Fruit fly (Drosophila melanogaster) whole organism, pupa: ENCODE measurements around the gene CG5892.

Experiments
- CG10348 ChIP-seq: fragments of 200-800 bp; sonication (Bioruptor generic); IDR thresholded peaks from 2 replicates; pipeline ENCODE4 v1.3.6; 2022; ENCODE audit warnings: missing biosample characterization, missing genetic modification characterization
- CG12605 ChIP-seq: fragments of 200-800 bp; sonication (Bioruptor generic); IDR thresholded peaks from 2 replicates; pipeline ENCODE4 v1.3.6; 2022; ENCODE audit warnings: missing biosample characterization, missing genetic modification characterization
- CG13204 ChIP-seq: fragments of 200-800 bp; sonication (Bioruptor generic); optimal IDR thresholded peaks from 2 replicates; lab custom pipeline; 2018; ENCODE audit warnings: missing biosample characterization, mild to moderate bottlenecking, missing genetic modification characterization, moderate library complexity
- CG14655 ChIP-seq: fragments of 200-800 bp; sonication (Bioruptor generic); optimal IDR thresholded peaks from 3 replicates; lab custom pipeline; 2017; ENCODE audit warnings: mild to moderate bottlenecking, missing biosample characterization, missing genetic modification reagents, missing genetic modification characterization
- CG15710 ChIP-seq: fragments of 200-800 bp; sonication (Bioruptor generic); optimal IDR thresholded peaks from 2 replicates; lab custom pipeline; 2018; ENCODE audit warnings: missing biosample characterization, mild to moderate bottlenecking, missing genetic modification characterization, moderate library complexity
- CG17806 ChIP-seq: fragments of 200-800 bp; sonication (Bioruptor generic); optimal IDR thresholded peaks from 2 replicates; lab custom pipeline; 2018; ENCODE audit warnings: missing biosample characterization, mild to moderate bottlenecking, missing genetic modification characterization, moderate library complexity
- CG32121 ChIP-seq: fragments of 200-800 bp; sonication (Bioruptor generic); IDR thresholded peaks from 2 replicates; pipeline ENCODE4 v1.3.6; 2022; ENCODE audit warnings: missing biosample characterization, missing genetic modification characterization
- CG34367 ChIP-seq: fragments of 200-800 bp; sonication (Bioruptor generic); optimal IDR thresholded peaks from 2 replicates; lab custom pipeline; 2018; ENCODE audit warnings: missing biosample characterization, mild to moderate bottlenecking, missing genetic modification characterization
- CG4496 ChIP-seq: fragments of 200-800 bp; sonication (Bioruptor generic); IDR thresholded peaks from 3 replicates; pipeline ENCODE4 v1.3.6; 2022; ENCODE audit warnings: missing biosample characterization, missing genetic modification characterization
- CG8159 ChIP-seq: fragments of 200-800 bp; sonication (Bioruptor generic); optimal IDR thresholded peaks from 3 replicates; lab custom pipeline; 2018; ENCODE audit warnings: missing biosample characterization, mild to moderate bottlenecking, missing genetic modification characterization, moderate library complexity
- CG8301 ChIP-seq: fragments of 200-800 bp; sonication (Bioruptor generic); optimal IDR thresholded peaks from 2 replicates; lab custom pipeline; 2018; ENCODE audit warnings: missing biosample characterization, mild to moderate bottlenecking, missing genetic modification characterization
- CG9948 ChIP-seq: fragments of 200-800 bp; sonication (Bioruptor generic); optimal IDR thresholded peaks from 2 replicates; lab custom pipeline; 2018; ENCODE audit warnings: missing biosample characterization, mild to moderate bottlenecking, missing genetic modification characterization, moderate library complexity
- D1 ChIP-seq: fragments of 200-800 bp; sonication (Bioruptor generic); optimal IDR thresholded peaks from 2 replicates; lab custom pipeline; 2018; ENCODE audit warnings: missing biosample characterization, mild to moderate bottlenecking, missing genetic modification characterization, moderate library complexity
- EcR ChIP-seq: fragments of 200-800 bp; sonication (Bioruptor generic); optimal IDR thresholded peaks from 3 replicates; lab custom pipeline; 2019; ENCODE audit warnings: missing biosample characterization, missing genetic modification characterization, mild to moderate bottlenecking, moderate library complexity, missing genetic modification reagents
- Ets98B ChIP-seq: fragments of 200-800 bp; sonication (Bioruptor generic); IDR thresholded peaks from 2 replicates; pipeline ENCODE4 v1.3.6; 2022; ENCODE audit warnings: missing biosample characterization, missing genetic modification characterization
- Pif1A ChIP-seq: fragments of 200-800 bp; sonication (Bioruptor generic); optimal IDR thresholded peaks from 3 replicates; lab custom pipeline; 2016; ENCODE audit warnings: missing biosample characterization, missing genetic modification characterization
- Pif1B ChIP-seq: fragments of 200-800 bp; sonication (Bioruptor generic); optimal IDR thresholded peaks from 3 replicates; lab custom pipeline; 2016; ENCODE audit warnings: missing biosample characterization, missing genetic modification characterization
- Snoo ChIP-seq: fragments of 200-800 bp; sonication (Bioruptor generic); optimal IDR thresholded peaks from 3 replicates; lab custom pipeline; 2017; ENCODE audit warnings: missing biosample characterization, mild to moderate bottlenecking, missing genetic modification characterization, inconsistent platforms
- fd96Ca ChIP-seq: fragments of 200-800 bp; sonication (Bioruptor generic); IDR thresholded peaks from 3 replicates; pipeline ENCODE4 v1.3.6; 2022; ENCODE audit warnings: missing biosample characterization, missing genetic modification characterization
- gl ChIP-seq: fragments of 200-800 bp; sonication (Bioruptor generic); optimal IDR thresholded peaks from 2 replicates; lab custom pipeline; 2018; ENCODE audit warnings: missing biosample characterization, mild to moderate bottlenecking, missing genetic modification characterization
- rn ChIP-seq: fragments of 200-800 bp; sonication (Bioruptor generic); IDR thresholded peaks from 2 replicates; pipeline ENCODE4 v1.3.6; 2022; ENCODE audit warnings: missing biosample characterization, missing genetic modification characterization

Gene CG5892

dm6 chr3R:21245846-21246245 is 3.4 kb downstream of the CG5892 start:
- TF ChIP-seq CG13204: no peak
- no peak for TF ChIP-seq CG32121 (GFP tag; lab: Robert Waterston, UW)
- no peak for TF ChIP-seq gl (tag; lab: Kevin White, UChicago)
- no peak for TF ChIP-seq fd96Ca (GFP tag; lab: Robert Waterston, UW)
- TF ChIP-seq Ets98B (GFP tag; lab: Robert Waterston, UW): no peak

- TF ChIP-seq Pif1A: peak; percentile 3
- TF ChIP-seq Ets98B (GFP tag; lab: Robert Waterston, UW): no peak
- no peak for TF ChIP-seq CG8301
- no peak for TF ChIP-seq CG17806 (tag; lab: Kevin White, UChicago)
- TF ChIP-seq Snoo (tag; lab: Kevin White, UChicago): no peak
- no peak for TF ChIP-seq CG34367 (tag; lab: Kevin White, UChicago)
- no peak for TF ChIP-seq CG13204
- no peak for TF ChIP-seq CG12605 (GFP tag; lab: Robert Waterston, UW)
- TF ChIP-seq CG4496: peak; percentile 66; the same call in 1 of the 3 replicates
- peak; percentile 54 for TF ChIP-seq CG32121 (GFP tag; lab: Robert Waterston, UW)
- no peak for TF ChIP-seq Pif1B
- no peak for TF ChIP-seq EcR (GFP tag; lab: Kevin White, UChicago)
- TF ChIP-seq CG9948: no peak
- no peak for TF ChIP-seq rn
- no peak for TF ChIP-seq CG8159
- no peak for TF ChIP-seq CG10348 (GFP tag; lab: Robert Waterston, UW)
- TF ChIP-seq CG14655 (GFP tag; lab: Kevin White, UChicago): no peak
- TF ChIP-seq CG15710 (tag; lab: Kevin White, UChicago): no peak
- no peak for TF ChIP-seq D1 (tag; lab: Kevin White, UChicago)
- peak; percentile 23; the same call in 1 of the 3 replicates for TF ChIP-seq fd96Ca (GFP tag; lab: Robert Waterston, UW)
- TF ChIP-seq gl (tag; lab: Kevin White, UChicago): no peak
Measured at dm6 chr3R:21246492-21247061, 4.2 kb downstream of the CG5892 start, which contains the start of gene ETHR. Gene ETHR (plus strand): TSS chr3R:21247011.

- TF ChIP-seq EcR (GFP tag; lab: Kevin White, UChicago) (peak; percentile 18), rn (no peak), CG8301 (no peak), CG13204 (no peak)
Measured at dm6 chr3R:21252478-21252877, 10.1 kb downstream of the CG5892 start.

dm6 chr3R:21254296-21254695 is 11.9 kb downstream of the CG5892 start:
- TF ChIP-seq CG10348 (GFP tag; lab: Robert Waterston, UW): no peak
- TF ChIP-seq Ets98B (GFP tag; lab: Robert Waterston, UW): peak; percentile 14; the same call in 1 of the 2 replicates
- TF ChIP-seq CG9948: no peak
- TF ChIP-seq gl (tag; lab: Kevin White, UChicago): no peak
- TF ChIP-seq CG34367 (tag; lab: Kevin White, UChicago): no peak
- TF ChIP-seq CG8159: no peak
- TF ChIP-seq CG15710 (tag; lab: Kevin White, UChicago): no peak
- TF ChIP-seq D1 (tag; lab: Kevin White, UChicago): no peak
- TF ChIP-seq CG13204: no peak
- TF ChIP-seq Snoo (tag; lab: Kevin White, UChicago): no peak
- TF ChIP-seq CG32121 (GFP tag; lab: Robert Waterston, UW): peak; percentile 57
- TF ChIP-seq CG17806 (tag; lab: Kevin White, UChicago): no peak
- peak; percentile 42 for TF ChIP-seq CG14655 (GFP tag; lab: Kevin White, UChicago)
- peak; percentile 19 for TF ChIP-seq CG8301

- TF ChIP-seq Pif1B (no peak), D1 (tag; lab: Kevin White, UChicago) (no peak), CG17806 (tag; lab: Kevin White, UChicago) (no peak), CG14655 (GFP tag; lab: Kevin White, UChicago) (no peak), Pif1A (no peak), fd96Ca (GFP tag; lab: Robert Waterston, UW) (no peak), EcR (GFP tag; lab: Kevin White, UChicago) (no peak), CG32121 (GFP tag; lab: Robert Waterston, UW) (no peak), gl (tag; lab: Kevin White, UChicago) (no peak)
Measured at dm6 chr3R:21260795-21261194, 18.4 kb downstream of the CG5892 start.

- TF ChIP-seq Snoo (tag; lab: Kevin White, UChicago) (peak; percentile 40), EcR (GFP tag; lab: Kevin White, UChicago) (no peak), CG8301 (no peak), CG34367 (tag; lab: Kevin White, UChicago) (no peak), CG17806 (tag; lab: Kevin White, UChicago) (no peak), Pif1A (peak; percentile 17), fd96Ca (GFP tag; lab: Robert Waterston, UW) (peak; percentile 43; the same call in 1 of the 3 replicates), Ets98B (GFP tag; lab: Robert Waterston, UW) (peak; percentile 31; the same call in 1 of the 2 replicates), CG4496 (peak; percentile 85; the same call in 2 of the 3 replicates)
Measured at dm6 chr3R:21263177-21263576, 20.8 kb downstream of the CG5892 start.
